Worm (Caenorhabditis elegans) whole organism, young adult: ENCODE results near the gene B0252.11.

Experiments
- F52B5.7 ChIP-seq: sonication (generic microtip); optimal IDR thresholded peaks from 2 replicates; lab custom pipeline; 2016; ENCODE audit warnings: mild to moderate bottlenecking, missing genetic modification characterization, missing compliant biosample characterization
- akir-1 ChIP-seq: fragments of 200-800 bp; sonication (Bioruptor generic); optimal IDR thresholded peaks from 2 replicates; lab custom pipeline; 2018; ENCODE audit warnings: mild to moderate bottlenecking, missing genetic modification characterization, moderate library complexity, missing compliant biosample characterization
- ama-1 ChIP-seq, 3 experiments: fragments of 150-350 bp in 1 of 3; sonication (generic microtip) in 2 of 3; optimal IDR thresholded peaks; 2 replicates each; lab custom pipeline; 2014 to 2018; ENCODE audit warnings: missing biosample characterization in 2 of 3, missing genetic modification characterization in 2 of 3, missing genetic modification reagents in 2 of 3
- cebp-1 ChIP-seq, 2 experiments: fragments of 200-800 bp in 1 of 2; sonication (Bioruptor generic) in 1 of 2; sonication (generic microtip) in 1 of 2; IDR thresholded peaks in 1 of 2; optimal IDR thresholded peaks in 1 of 2; 2 replicates each; pipeline versions ENCODE4 v1.3.6 to Lab custom; 2017 to 2022; ENCODE audit warnings: missing compliant biosample characterization in 2 of 2, missing genetic modification characterization in 2 of 2, mild to moderate bottlenecking in 1 of 2, missing genetic modification reagents in 1 of 2, moderate library complexity in 1 of 2
- chd-7 ChIP-seq: sonication (generic microtip); optimal IDR thresholded peaks from 2 replicates; lab custom pipeline; 2016; ENCODE audit warnings: mild to moderate bottlenecking, missing genetic modification characterization, moderate library complexity, missing compliant biosample characterization
- egl-18 ChIP-seq: fragments of 200-800 bp; sonication (Bioruptor generic); IDR thresholded peaks from 2 replicates; pipeline ENCODE4 v1.3.6; 2022; ENCODE audit warnings: missing genetic modification reagents, missing genetic modification characterization, missing compliant biosample characterization
- ets-4 ChIP-seq: fragments of 200-800 bp; sonication (Bioruptor generic); optimal IDR thresholded peaks from 2 replicates; lab custom pipeline; 2018; ENCODE audit warnings: mild to moderate bottlenecking, missing genetic modification characterization, missing compliant biosample characterization
- madf-10 ChIP-seq: sonication (generic microtip); optimal IDR thresholded peaks from 2 replicates; lab custom pipeline; 2016; ENCODE audit warnings: mild to moderate bottlenecking, missing genetic modification characterization, missing compliant biosample characterization
- nhr-120 ChIP-seq: fragments of 200-800 bp; sonication (Bioruptor generic); IDR thresholded peaks from 2 replicates; pipeline ENCODE4 v1.3.6; 2022; ENCODE audit warnings: missing genetic modification characterization, missing compliant biosample characterization
- pbrm-1 ChIP-seq: fragments of 200-800 bp; sonication (Bioruptor generic); IDR thresholded peaks from 2 replicates; pipeline ENCODE4 v1.3.6; 2022; ENCODE audit warnings: missing genetic modification reagents, missing genetic modification characterization, missing compliant biosample characterization
- tbp1 ChIP-seq: fragments of 200-800 bp; sonication (Bioruptor generic); optimal IDR thresholded peaks from 2 replicates; lab custom pipeline; 2018; ENCODE audit warnings: mild to moderate bottlenecking, missing genetic modification characterization, missing compliant biosample characterization
- unc-130 ChIP-seq: sonication (generic microtip); optimal IDR thresholded peaks from 2 replicates; lab custom pipeline; 2016; ENCODE audit warnings: missing genetic modification reagents, missing genetic modification characterization, missing compliant biosample characterization
- unc-62 ChIP-seq: fragments of 150-350 bp; optimal IDR thresholded peaks from 2 replicates; lab custom pipeline; 2014; ENCODE audit warnings: missing biosample characterization, missing genetic modification reagents, missing genetic modification characterization
- ztf-28 ChIP-seq: fragments of 200-800 bp; sonication (Bioruptor generic); IDR thresholded peaks from 2 replicates; pipeline ENCODE4 v1.3.6; 2022; ENCODE audit warnings: missing genetic modification reagents, missing genetic modification characterization, missing compliant biosample characterization

- TF ChIP-seq chd-7 (no peak), cebp-1 (GFP tag; IDR thresholded peaks at IDR 0.05; lab: Robert Waterston, UW) (no peak), cebp-1 (tag; optimal IDR thresholded peaks at IDR 0.05; lab: Kevin White, UChicago) (no peak), madf-10 (tag; lab: Kevin White, UChicago) (no peak), F52B5.7 (tag; lab: Kevin White, UChicago) (no peak), ama-1 (optimal IDR thresholded peaks at IDR 0.05; lab: Kevin White, UChicago) (no peak), ama-1 (GFP tag; optimal IDR thresholded peaks at IDR 0.05; lab: Kevin White, UChicago) (no peak), ets-4 (GFP tag; lab: Kevin White, UChicago) (no peak), pbrm-1 (GFP tag; lab: Robert Waterston, UW) (no peak), unc-62 (GFP tag; lab: Kevin White, UChicago) (no peak), unc-130 (GFP tag; lab: Kevin White, UChicago) (no peak), akir-1 (GFP tag; lab: Kevin White, UChicago) (no peak), nhr-120 (GFP tag; lab: Robert Waterston, UW) (no peak), ztf-28 (GFP tag; lab: Robert Waterston, UW) (no peak), tbp1 (GFP tag; lab: Kevin White, UChicago) (no peak), egl-18 (GFP tag; lab: Robert Waterston, UW) (no peak)
Measured at ce11 chrII:6876957-6877356, 40.7 kb downstream of the B0252.11 start, which contains the start of gene slc-36.5.
